Fruit fly (Drosophila melanogaster) whole organism, embryonic: ENCODE results near the gene spirit.

Experiments used
- Atf-2 ChIP-seq: fragments of 200-800 bp; sonication (Bioruptor generic); optimal IDR thresholded peaks from 2 replicates; lab custom pipeline; 2016; ENCODE audit warnings: missing biosample characterization, missing genetic modification characterization
- CG10147 ChIP-seq: fragments of 200-800 bp; sonication (Bioruptor generic); optimal IDR thresholded peaks from 2 replicates; lab custom pipeline; 2019; ENCODE audit warnings: missing biosample characterization, mild to moderate bottlenecking, missing genetic modification characterization, moderate library complexity
- CG10462 ChIP-seq: fragments of 200-800 bp; sonication (Bioruptor generic); optimal IDR thresholded peaks from 2 replicates; lab custom pipeline; 2016; ENCODE audit warnings: missing biosample characterization, missing genetic modification characterization
- CG11247 ChIP-seq: fragments of 200-800 bp; sonication (Bioruptor generic); IDR thresholded peaks from 2 replicates; pipeline ENCODE4 v1.3.6; 2022; ENCODE audit warnings: missing biosample characterization, missing genetic modification characterization
- CG14050 ChIP-seq: fragments of 200-800 bp; sonication (Bioruptor generic); IDR thresholded peaks from 3 replicates; pipeline ENCODE4 v1.3.6; 2022; ENCODE audit warnings: missing biosample characterization, missing genetic modification characterization
- CG14710 ChIP-seq: fragments of 200-800 bp; sonication (Bioruptor generic); optimal IDR thresholded peaks from 3 replicates; lab custom pipeline; 2019; ENCODE audit warnings: missing biosample characterization, mild to moderate bottlenecking, missing genetic modification characterization, moderate library complexity
- CG1529 ChIP-seq: fragments of 200-800 bp; sonication (Bioruptor generic); optimal IDR thresholded peaks from 3 replicates; lab custom pipeline; 2018; ENCODE audit warnings: missing biosample characterization, missing genetic modification characterization
- CG1602 ChIP-seq: fragments of 200-800 bp; sonication (Bioruptor generic); optimal IDR thresholded peaks from 3 replicates; lab custom pipeline; 2016; ENCODE audit warnings: missing biosample characterization, missing genetic modification characterization
- CG17802 ChIP-seq: fragments of 200-800 bp; sonication (Bioruptor generic); optimal IDR thresholded peaks from 2 replicates; lab custom pipeline; 2018; ENCODE audit warnings: missing biosample characterization, mild to moderate bottlenecking, missing genetic modification characterization, moderate library complexity
- CG1832 ChIP-seq: fragments of 200-800 bp; sonication (Bioruptor generic); optimal IDR thresholded peaks from 2 replicates; lab custom pipeline; 2017; ENCODE audit warnings: missing biosample characterization, mild to moderate bottlenecking, missing genetic modification characterization, inconsistent platforms
- CG18599 ChIP-seq: fragments of 200-800 bp; sonication (Bioruptor generic); optimal IDR thresholded peaks from 3 replicates; lab custom pipeline; 2017; ENCODE audit warnings: missing biosample characterization, missing genetic modification characterization, mild to moderate bottlenecking, moderate library complexity, missing genetic modification reagents
- CG2202 ChIP-seq: fragments of 200-800 bp; sonication (Bioruptor generic); optimal IDR thresholded peaks from 2 replicates; lab custom pipeline; 2018; ENCODE audit warnings: missing biosample characterization, mild to moderate bottlenecking, missing genetic modification characterization
- CG2875 ChIP-seq: fragments of 200-800 bp; sonication (Bioruptor generic); optimal IDR thresholded peaks from 2 replicates; lab custom pipeline; 2017; ENCODE audit warnings: missing biosample characterization, mild to moderate bottlenecking, missing genetic modification characterization, missing genetic modification reagents
- CG34224 ChIP-seq: fragments of 200-800 bp; sonication (Bioruptor generic); IDR thresholded peaks from 3 replicates; pipeline ENCODE4 v1.3.6; 2022; ENCODE audit warnings: missing biosample characterization, missing genetic modification characterization; ENCODE audit not compliant: partially characterized antibody
- CG4707 ChIP-seq: fragments of 200-800 bp; sonication (Bioruptor generic); optimal IDR thresholded peaks from 2 replicates; lab custom pipeline; 2018; ENCODE audit warnings: missing biosample characterization, mild to moderate bottlenecking, missing genetic modification characterization, moderate library complexity
- CG4730 ChIP-seq: fragments of 200-800 bp; sonication (Bioruptor generic); IDR thresholded peaks from 2 replicates; pipeline ENCODE4 v1.3.6; 2022; ENCODE audit warnings: missing biosample characterization, missing genetic modification characterization
- CG4820 ChIP-seq: fragments of 200-800 bp; sonication (Bioruptor generic); optimal IDR thresholded peaks from 3 replicates; lab custom pipeline; 2016; ENCODE audit warnings: missing biosample characterization, missing genetic modification characterization
- CG7357 ChIP-seq: fragments of 200-800 bp; sonication (Bioruptor generic); IDR thresholded peaks from 3 replicates; pipeline ENCODE4 v1.3.6; 2022; ENCODE audit warnings: missing biosample characterization, missing genetic modification characterization
- CG7556 ChIP-seq: fragments of 200-800 bp; sonication (Bioruptor generic); optimal IDR thresholded peaks from 2 replicates; lab custom pipeline; 2017; ENCODE audit warnings: missing biosample characterization, mild to moderate bottlenecking, missing genetic modification characterization
- CG8290 ChIP-seq, 3 experiments: fragments of 200-800 bp; sonication (Bioruptor generic); optimal IDR thresholded peaks; 2 replicates each; lab custom pipeline; 2016 to 2019; ENCODE audit warnings: missing biosample characterization in 3 of 3, missing genetic modification characterization in 3 of 3, mild to moderate bottlenecking in 2 of 3, moderate library complexity in 1 of 3
- CG9727 ChIP-seq: fragments of 200-800 bp; sonication (Bioruptor generic); optimal IDR thresholded peaks from 3 replicates; lab custom pipeline; 2017; ENCODE audit warnings: missing biosample characterization, mild to moderate bottlenecking, missing genetic modification characterization
- Eip74EF ChIP-seq, 2 experiments: fragments of 200-800 bp in 1 of 2; fragments of >200 bp in 1 of 2; sonication (Bioruptor generic) in 1 of 2; optimal IDR thresholded peaks; 2 replicates each; lab custom pipeline; 2017 to 2019; ENCODE audit warnings: missing biosample characterization in 2 of 2, missing genetic modification characterization in 2 of 2, mild to moderate bottlenecking in 1 of 2, moderate library complexity in 1 of 2
- Elba2 ChIP-seq: fragments of 200-800 bp; sonication (Bioruptor generic); optimal IDR thresholded peaks from 3 replicates; lab custom pipeline; 2016; ENCODE audit warnings: missing biosample characterization, missing genetic modification characterization
- Hr3 ChIP-seq: fragments of 200-800 bp; sonication (Bioruptor generic); optimal IDR thresholded peaks from 3 replicates; lab custom pipeline; 2016; ENCODE audit warnings: missing biosample characterization, missing genetic modification characterization
- Kr ChIP-seq: fragments of 200-800 bp; sonication (Bioruptor generic); optimal IDR thresholded peaks from 2 replicates; lab custom pipeline; 2017; ENCODE audit warnings: missing biosample characterization, mild to moderate bottlenecking, missing genetic modification characterization
- NK7.1 ChIP-seq: fragments of 200-800 bp; sonication (Bioruptor generic); optimal IDR thresholded peaks from 3 replicates; lab custom pipeline; 2016; ENCODE audit warnings: missing biosample characterization, missing genetic modification characterization
- Nf-YB ChIP-seq: fragments of 200-800 bp; sonication (Bioruptor generic); optimal IDR thresholded peaks from 3 replicates; lab custom pipeline; 2019; ENCODE audit warnings: missing biosample characterization, mild to moderate bottlenecking, missing genetic modification characterization, moderate library complexity
- Oli ChIP-seq: fragments of 200-800 bp; sonication (Bioruptor generic); optimal IDR thresholded peaks from 2 replicates; lab custom pipeline; 2018; ENCODE audit warnings: missing biosample characterization, mild to moderate bottlenecking, missing genetic modification characterization, moderate library complexity
- Rx ChIP-seq: fragments of 200-800 bp; sonication (Bioruptor generic); IDR thresholded peaks from 2 replicates; pipeline ENCODE4 v1.3.6; 2022; ENCODE audit warnings: missing biosample characterization, missing genetic modification characterization
- Six4 ChIP-seq: fragments of 200-800 bp; sonication (Bioruptor generic); optimal IDR thresholded peaks from 2 replicates; lab custom pipeline; 2016; ENCODE audit warnings: missing biosample characterization, missing genetic modification characterization
- Sox102F ChIP-seq: fragments of 200-800 bp; sonication (Bioruptor generic); optimal IDR thresholded peaks from 2 replicates; lab custom pipeline; 2018; ENCODE audit warnings: missing biosample characterization, mild to moderate bottlenecking, missing genetic modification characterization, moderate library complexity
- Trl ChIP-seq, 3 experiments: fragments of >200 bp in 2 of 3; fragments of 200-800 bp in 1 of 3; sonication (Bioruptor generic) in 1 of 3; optimal IDR thresholded peaks; 2 replicates in 1 of 3; 3 replicates in 2 of 3; lab custom pipeline; 2016 to 2017; ENCODE audit warnings: missing biosample characterization in 1 of 3, missing genetic modification characterization in 1 of 3
- abd-A ChIP-seq: fragments of 200-800 bp; sonication (Bioruptor generic); optimal IDR thresholded peaks from 3 replicates; lab custom pipeline; 2019; ENCODE audit warnings: missing biosample characterization, mild to moderate bottlenecking, missing genetic modification characterization, moderate library complexity
- al ChIP-seq: fragments of 200-800 bp; sonication (Bioruptor generic); IDR thresholded peaks from 2 replicates; pipeline ENCODE4 v1.3.6; 2022; ENCODE audit warnings: missing biosample characterization, missing genetic modification characterization
- cwo ChIP-seq: fragments of 200-800 bp; sonication (Bioruptor generic); optimal IDR thresholded peaks from 3 replicates; lab custom pipeline; 2017; ENCODE audit warnings: missing biosample characterization, missing genetic modification characterization, mild to moderate bottlenecking, moderate library complexity, missing genetic modification reagents
- dati ChIP-seq: fragments of 200-800 bp; sonication (Bioruptor generic); IDR thresholded peaks from 2 replicates; pipeline ENCODE4 v1.3.6; 2022; ENCODE audit warnings: missing biosample characterization, missing genetic modification characterization
- dimm ChIP-seq: fragments of 200-800 bp; sonication (Bioruptor generic); IDR thresholded peaks from 2 replicates; pipeline ENCODE4 v1.3.6; 2022; ENCODE audit warnings: missing biosample characterization, missing genetic modification characterization
- ems ChIP-seq: fragments of 200-800 bp; sonication (Bioruptor generic); optimal IDR thresholded peaks from 3 replicates; lab custom pipeline; 2016; ENCODE audit warnings: missing biosample characterization, missing genetic modification characterization
- eyg ChIP-seq: fragments of 200-800 bp; sonication (Bioruptor generic); optimal IDR thresholded peaks from 3 replicates; lab custom pipeline; 2016; ENCODE audit warnings: missing biosample characterization, missing genetic modification characterization
- fru ChIP-seq: fragments of >200 bp; optimal IDR thresholded peaks from 2 replicates; lab custom pipeline; 2017
- gsb ChIP-seq: fragments of 200-800 bp; sonication (Bioruptor generic); IDR thresholded peaks from 2 replicates; pipeline ENCODE4 v1.3.6; 2022; ENCODE audit warnings: missing biosample characterization, missing genetic modification characterization
- hth ChIP-seq: fragments of >200 bp; optimal IDR thresholded peaks from 2 replicates; lab custom pipeline; 2017; ENCODE audit warnings: inconsistent platforms
- jigr1 ChIP-seq: fragments of 200-800 bp; sonication (Bioruptor generic); IDR thresholded peaks from 3 replicates; pipeline ENCODE4 v1.3.6; 2022; ENCODE audit warnings: missing biosample characterization, missing genetic modification characterization
- pfk ChIP-seq: fragments of 200-800 bp; sonication (Bioruptor generic); optimal IDR thresholded peaks from 2 replicates; lab custom pipeline; 2018; ENCODE audit warnings: missing biosample characterization, mild to moderate bottlenecking, missing genetic modification characterization, moderate library complexity
- run ChIP-seq: fragments of 200-800 bp; sonication (Bioruptor generic); optimal IDR thresholded peaks from 3 replicates; lab custom pipeline; 2018; ENCODE audit warnings: missing biosample characterization, mild to moderate bottlenecking, missing genetic modification characterization
- sim ChIP-seq: fragments of 200-800 bp; sonication (Bioruptor generic); IDR thresholded peaks from 2 replicates; pipeline ENCODE4 v1.3.6; 2022; ENCODE audit warnings: missing biosample characterization, missing genetic modification characterization
- slou ChIP-seq: fragments of 200-800 bp; sonication (Bioruptor generic); optimal IDR thresholded peaks from 3 replicates; lab custom pipeline; 2016; ENCODE audit warnings: missing biosample characterization, missing genetic modification characterization
- tgo ChIP-seq: fragments of 200-800 bp; sonication (Bioruptor generic); IDR thresholded peaks from 3 replicates; pipeline ENCODE4 v1.3.6; 2022; ENCODE audit warnings: missing biosample characterization, missing genetic modification characterization
- tup ChIP-seq: fragments of 200-800 bp; sonication (Bioruptor generic); optimal IDR thresholded peaks from 2 replicates; lab custom pipeline; 2016; ENCODE audit warnings: missing biosample characterization, mild to moderate bottlenecking, missing genetic modification characterization, moderate library complexity

Gene spirit

DNA sequence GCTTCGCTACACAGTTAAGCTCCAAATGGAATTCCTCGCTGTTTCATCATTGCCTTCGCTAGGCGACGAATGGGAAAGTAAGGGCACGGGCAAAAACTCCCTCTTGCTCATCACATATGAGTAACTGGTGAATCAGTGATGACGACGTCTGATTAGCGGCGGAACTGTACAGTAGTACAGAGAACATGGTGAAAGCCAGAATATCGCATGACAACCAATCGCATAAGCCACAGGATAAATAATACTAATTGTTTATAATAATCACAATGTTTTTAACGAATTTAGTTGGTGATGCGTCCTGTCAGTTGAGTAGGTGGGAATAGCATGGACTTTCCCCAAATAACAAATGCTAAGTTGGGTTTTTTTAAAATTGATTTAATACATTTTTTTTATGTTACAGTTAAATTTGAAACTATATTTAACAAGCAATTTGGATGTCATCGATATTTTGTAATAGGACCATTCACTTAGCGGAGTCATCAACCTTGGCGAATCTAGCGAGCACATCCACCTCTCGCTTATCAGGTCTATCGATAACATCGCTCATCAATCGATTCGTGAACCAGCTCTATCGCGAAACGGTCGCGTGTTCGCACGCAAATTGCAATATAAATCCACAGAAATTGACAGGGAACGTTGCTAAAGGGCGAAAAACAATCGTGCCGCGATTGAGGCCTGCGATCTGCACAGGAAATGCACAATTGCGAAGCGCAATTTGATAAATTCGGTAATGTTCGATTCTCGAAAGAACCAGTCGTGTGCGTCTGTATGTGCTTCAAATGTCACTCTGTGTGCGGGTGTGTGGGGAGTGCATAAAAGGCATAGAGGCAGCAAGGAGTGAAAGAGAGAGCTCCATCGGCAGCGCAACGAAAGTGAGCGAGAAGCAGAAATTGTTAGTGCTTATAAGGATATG, 13.1 kb downstream of the spirit start, which contains the start of the genes CG12112 and Trf4-1 (continued):
- TF ChIP-seq hth (lab: Kevin White, UChicago), result no peak
- TF ChIP-seq CG10147 (GFP tag; lab: Kevin White, UChicago), result no peak
- TF ChIP-seq Atf-2 (GFP tag; lab: Kevin White, UChicago), result no peak
- TF ChIP-seq dati (GFP tag; lab: Robert Waterston, UW), result no peak
- TF ChIP-seq jigr1 (GFP tag; lab: Robert Waterston, UW), result peak; percentile 64; the same call in 1 of the 3 replicates
- no peak for TF ChIP-seq CG14050
- TF ChIP-seq CG1529 (GFP tag; lab: Kevin White, UChicago), result no peak
- TF ChIP-seq al (GFP tag; lab: Robert Waterston, UW), result no peak
- no peak for TF ChIP-seq CG2875 (GFP tag; lab: Kevin White, UChicago)
- peak; percentile 7 for TF ChIP-seq CG1602 (GFP tag; lab: Kevin White, UChicago)
- TF ChIP-seq CG2202 (tag; lab: Kevin White, UChicago), result no peak
- TF ChIP-seq cwo (GFP tag; lab: Kevin White, UChicago), result peak; percentile 2
- no peak for TF ChIP-seq Eip74EF (GFP tag; optimal IDR thresholded peaks at IDR 0.05; lab: Kevin White, UChicago)
- peak; percentile 86 for TF ChIP-seq CG1832
- TF ChIP-seq CG4730 (GFP tag; lab: Robert Waterston, UW), result no peak
- peak; percentile 61 for TF ChIP-seq CG14710 (tag; lab: Kevin White, UChicago)
- TF ChIP-seq Elba2 (GFP tag; lab: Kevin White, UChicago), result no peak
- no peak for TF ChIP-seq CG9727 (GFP tag; lab: Kevin White, UChicago)
- TF ChIP-seq CG4707 (GFP tag; lab: Kevin White, UChicago), result no peak
- TF ChIP-seq Trl (optimal IDR thresholded peaks at IDR 0.05; lab: Kevin White, UChicago), result no peak
- TF ChIP-seq Trl (GFP tag; optimal IDR thresholded peaks at IDR 0.05; lab: Kevin White, UChicago), result peak; percentile 12
- no peak for TF ChIP-seq sim
- no peak for TF ChIP-seq Oli (tag; lab: Kevin White, UChicago)
- TF ChIP-seq CG4820 (GFP tag; lab: Kevin White, UChicago), result no peak
- TF ChIP-seq Hr3 (GFP tag; lab: Kevin White, UChicago), result no peak
- TF ChIP-seq Kr (GFP tag; lab: Kevin White, UChicago), result no peak
- no peak for TF ChIP-seq gsb (GFP tag; lab: Robert Waterston, UW)
- no peak for TF ChIP-seq eyg
- no peak for TF ChIP-seq Six4 (GFP tag; lab: Kevin White, UChicago)
- no peak for TF ChIP-seq CG8290 (GFP tag; optimal IDR thresholded peaks at IDR 0.05; lab: Kevin White, UChicago)
- peak in 1 of 2 experiments; percentile 38 for TF ChIP-seq CG8290 (tag; optimal IDR thresholded peaks at IDR 0.05; lab: Kevin White, UChicago)
- no peak for TF ChIP-seq slou
- TF ChIP-seq tgo (GFP tag; lab: Robert Waterston, UW), result no peak
- TF ChIP-seq CG10462 (GFP tag; lab: Kevin White, UChicago), result no peak
- TF ChIP-seq Sox102F (GFP tag; lab: Kevin White, UChicago), result no peak
- TF ChIP-seq tup, result no peak
- no peak for TF ChIP-seq run
- no peak for TF ChIP-seq CG17802
- no peak for TF ChIP-seq CG7556
- TF ChIP-seq ems (GFP tag; lab: Kevin White, UChicago), result no peak
- no peak for TF ChIP-seq fru (lab: Kevin White, UChicago)
- TF ChIP-seq Rx, result no peak
- TF ChIP-seq CG34224, result peak; percentile 73
- no peak for TF ChIP-seq Nf-YB
- no peak for TF ChIP-seq CG11247
- TF ChIP-seq dimm (GFP tag; lab: Robert Waterston, UW), result no peak
- peak; percentile 66 for TF ChIP-seq abd-A
- TF ChIP-seq pfk (GFP tag; lab: Kevin White, UChicago), result no peak
- no peak for TF ChIP-seq CG7357
- TF ChIP-seq NK7.1 (GFP tag; lab: Kevin White, UChicago), result no peak
- no peak for TF ChIP-seq CG18599
